Fruit fly (Drosophila melanogaster) whole organism, prepupa: ENCODE results near the gene Pss.

Experiments used
- Blimp-1 ChIP-seq: fragments of 200-800 bp; sonication (Bioruptor generic); optimal IDR thresholded peaks from 3 replicates; lab custom pipeline; 2017; ENCODE audit warnings: missing biosample characterization, missing genetic modification characterization, mild to moderate bottlenecking, moderate library complexity, missing genetic modification reagents
- CG10631 ChIP-seq: fragments of 200-800 bp; sonication (Bioruptor generic); optimal IDR thresholded peaks from 2 replicates; lab custom pipeline; 2016; ENCODE audit warnings: missing biosample characterization, missing genetic modification characterization
- CG10669 ChIP-seq: fragments of 200-800 bp; sonication (Bioruptor generic); optimal IDR thresholded peaks from 3 replicates; lab custom pipeline; 2018; ENCODE audit warnings: missing biosample characterization, mild to moderate bottlenecking, missing genetic modification characterization, moderate library complexity
- CG11762 ChIP-seq: fragments of 200-800 bp; sonication (Bioruptor generic); optimal IDR thresholded peaks from 3 replicates; lab custom pipeline; 2016; ENCODE audit warnings: missing biosample characterization, missing genetic modification characterization; ENCODE audit not compliant: insufficient read depth
- CG11902 ChIP-seq: fragments of 200-800 bp; sonication (Bioruptor generic); optimal IDR thresholded peaks from 3 replicates; lab custom pipeline; 2016; ENCODE audit warnings: missing biosample characterization, missing genetic modification characterization
- CG15336 ChIP-seq: fragments of 200-800 bp; sonication (Bioruptor generic); IDR thresholded peaks from 2 replicates; pipeline ENCODE4 v1.3.6; 2022; ENCODE audit warnings: missing biosample characterization, missing genetic modification characterization
- CG1621 ChIP-seq: fragments of 200-800 bp; sonication (Bioruptor generic); optimal IDR thresholded peaks from 3 replicates; lab custom pipeline; 2018; ENCODE audit warnings: missing biosample characterization, mild to moderate bottlenecking, missing genetic modification characterization
- CG16779 ChIP-seq: fragments of 200-800 bp; sonication (Bioruptor generic); optimal IDR thresholded peaks from 3 replicates; lab custom pipeline; 2017; ENCODE audit warnings: missing biosample characterization, mild to moderate bottlenecking, missing genetic modification characterization
- CG3032 ChIP-seq: fragments of 200-800 bp; optimal IDR thresholded peaks from 2 replicates; lab custom pipeline; 2019; ENCODE audit warnings: missing biosample characterization, mild to moderate bottlenecking, missing genetic modification characterization, moderate library complexity
- CG32006 ChIP-seq: fragments of 200-800 bp; sonication (Bioruptor generic); optimal IDR thresholded peaks from 3 replicates; lab custom pipeline; 2017; ENCODE audit warnings: missing biosample characterization, mild to moderate bottlenecking, missing genetic modification characterization
- CG3919 ChIP-seq: fragments of 200-800 bp; sonication (Bioruptor generic); optimal IDR thresholded peaks from 3 replicates; lab custom pipeline; 2016; ENCODE audit warnings: missing biosample characterization, missing genetic modification characterization
- CG4318 ChIP-seq: fragments of 200-800 bp; sonication (Bioruptor generic); optimal IDR thresholded peaks from 3 replicates; lab custom pipeline; 2017; ENCODE audit warnings: missing biosample characterization, mild to moderate bottlenecking, missing genetic modification characterization
- CG6163 ChIP-seq: fragments of 200-800 bp; sonication (Bioruptor generic); IDR thresholded peaks from 3 replicates; pipeline ENCODE4 v1.3.6; 2022; ENCODE audit warnings: missing biosample characterization, missing genetic modification characterization
- CG6276 ChIP-seq: fragments of 200-800 bp; sonication (Bioruptor generic); optimal IDR thresholded peaks from 2 replicates; lab custom pipeline; 2017; ENCODE audit warnings: missing biosample characterization, mild to moderate bottlenecking, missing genetic modification characterization
- CG6792 ChIP-seq: fragments of 200-800 bp; sonication (Bioruptor generic); optimal IDR thresholded peaks from 3 replicates; lab custom pipeline; 2016; ENCODE audit warnings: missing biosample characterization, missing genetic modification characterization
- CG7368 ChIP-seq: fragments of 200-800 bp; sonication (Bioruptor generic); optimal IDR thresholded peaks from 3 replicates; lab custom pipeline; 2016; ENCODE audit warnings: missing biosample characterization, missing genetic modification characterization
- CG8119 ChIP-seq: fragments of 200-800 bp; sonication (Bioruptor generic); IDR thresholded peaks from 3 replicates; pipeline ENCODE4 v1.3.6; 2022; ENCODE audit warnings: missing biosample characterization, missing genetic modification characterization
- Eip75B ChIP-seq: fragments of 200-800 bp; sonication (Bioruptor generic); optimal IDR thresholded peaks from 3 replicates; lab custom pipeline; 2016; ENCODE audit warnings: missing biosample characterization, missing genetic modification characterization
- Eip78C ChIP-seq: fragments of 200-800 bp; sonication (Bioruptor generic); peaks from one replicate; lab custom pipeline; 2016; ENCODE audit warnings: missing biosample characterization, missing genetic modification characterization
- Eip93F ChIP-seq: fragments of 200-800 bp; sonication (Bioruptor generic); optimal IDR thresholded peaks from 2 replicates; lab custom pipeline; 2016; ENCODE audit warnings: missing biosample characterization, mild to moderate bottlenecking, missing genetic modification characterization
- Gug ChIP-seq: fragments of 200-800 bp; sonication (Bioruptor generic); IDR thresholded peaks from 2 replicates; pipeline ENCODE4 v1.3.6; 2022; ENCODE audit warnings: missing biosample characterization, missing genetic modification characterization
- Hr4 ChIP-seq: fragments of 200-800 bp; sonication (Bioruptor generic); optimal IDR thresholded peaks from 3 replicates; lab custom pipeline; 2016; ENCODE audit warnings: missing biosample characterization, missing genetic modification characterization
- Lpt ChIP-seq: fragments of 200-800 bp; sonication (Bioruptor generic); optimal IDR thresholded peaks from 3 replicates; lab custom pipeline; 2016; ENCODE audit warnings: missing biosample characterization, missing genetic modification characterization
- OdsH ChIP-seq: fragments of 200-800 bp; sonication (Bioruptor generic); optimal IDR thresholded peaks from 3 replicates; lab custom pipeline; 2016; ENCODE audit warnings: missing biosample characterization, missing genetic modification characterization
- Smox ChIP-seq: fragments of 200-800 bp; sonication (Bioruptor generic); optimal IDR thresholded peaks from 3 replicates; lab custom pipeline; 2016; ENCODE audit warnings: missing biosample characterization, missing genetic modification characterization
- Sox102F ChIP-seq: fragments of 200-800 bp; sonication (Bioruptor generic); optimal IDR thresholded peaks from 2 replicates; lab custom pipeline; 2016; ENCODE audit warnings: missing biosample characterization, mild to moderate bottlenecking, missing genetic modification characterization
- Sox14 ChIP-seq: fragments of 200-800 bp; sonication (Bioruptor generic); optimal IDR thresholded peaks from 3 replicates; lab custom pipeline; 2016; ENCODE audit warnings: missing biosample characterization, missing genetic modification characterization
- achi ChIP-seq: fragments of 200-800 bp; sonication (Bioruptor generic); optimal IDR thresholded peaks from 3 replicates; lab custom pipeline; 2016; ENCODE audit warnings: missing biosample characterization, missing genetic modification characterization
- cyc ChIP-seq: fragments of 200-800 bp; sonication (Bioruptor generic); optimal IDR thresholded peaks from 3 replicates; lab custom pipeline; 2016; ENCODE audit warnings: missing biosample characterization, missing genetic modification characterization
- dsx ChIP-seq: fragments of 200-800 bp; optimal IDR thresholded peaks from 3 replicates; lab custom pipeline; 2019; ENCODE audit warnings: missing biosample characterization, mild to moderate bottlenecking, missing genetic modification characterization, moderate library complexity; ENCODE audit not compliant: poor library complexity, severe bottlenecking
- eg ChIP-seq: fragments of 200-800 bp; sonication (Bioruptor generic); IDR thresholded peaks from 3 replicates; pipeline ENCODE4 v1.3.6; 2022; ENCODE audit warnings: missing biosample characterization, missing genetic modification characterization
- esn ChIP-seq: fragments of 200-800 bp; sonication (Bioruptor generic); optimal IDR thresholded peaks from 2 replicates; lab custom pipeline; 2016; ENCODE audit warnings: missing biosample characterization, mild to moderate bottlenecking, missing genetic modification characterization, moderate library complexity
- fd59A ChIP-seq: fragments of 200-800 bp; sonication (Bioruptor generic); optimal IDR thresholded peaks from 2 replicates; lab custom pipeline; 2017; ENCODE audit warnings: missing biosample characterization, mild to moderate bottlenecking, missing genetic modification characterization, missing genetic modification reagents
- fkh ChIP-seq: fragments of 200-800 bp; sonication (Bioruptor generic); optimal IDR thresholded peaks from 3 replicates; lab custom pipeline; 2017; ENCODE audit warnings: missing biosample characterization, mild to moderate bottlenecking, missing genetic modification characterization, moderate library complexity
- lz ChIP-seq: fragments of 200-800 bp; sonication (Bioruptor generic); optimal IDR thresholded peaks from 3 replicates; lab custom pipeline; 2016; ENCODE audit warnings: missing biosample characterization, missing genetic modification characterization
- net ChIP-seq: fragments of 200-800 bp; sonication (Bioruptor generic); optimal IDR thresholded peaks from 3 replicates; lab custom pipeline; 2016; ENCODE audit warnings: missing biosample characterization, missing genetic modification characterization
- pdm3 ChIP-seq: fragments of 200-800 bp; sonication (Bioruptor generic); optimal IDR thresholded peaks from 3 replicates; lab custom pipeline; 2016; ENCODE audit warnings: missing biosample characterization, missing genetic modification characterization
- salr ChIP-seq, 2 experiments: fragments of 200-800 bp; sonication (Bioruptor generic); optimal IDR thresholded peaks; 3 replicates each; lab custom pipeline; 2016 to 2018; ENCODE audit warnings: missing biosample characterization in 2 of 2, missing genetic modification characterization in 2 of 2, mild to moderate bottlenecking in 1 of 2
- spab ChIP-seq: fragments of 200-800 bp; sonication (Bioruptor generic); optimal IDR thresholded peaks from 2 replicates; lab custom pipeline; 2017; ENCODE audit warnings: missing biosample characterization, mild to moderate bottlenecking, missing genetic modification characterization, missing genetic modification reagents
- ss ChIP-seq, 2 experiments: fragments of 200-800 bp; sonication (Bioruptor generic); optimal IDR thresholded peaks; 2 replicates in 1 of 2; 3 replicates in 1 of 2; lab custom pipeline; 2017 to 2018; ENCODE audit warnings: mild to moderate bottlenecking in 2 of 2, missing biosample characterization in 2 of 2, missing genetic modification characterization in 2 of 2, moderate library complexity in 1 of 2

Gene Pss

dm6 chr3L:20526143-20526195, at the start of gene Pss:
Gene Pss, minus strand, starts transcription at chr3L:20526174.
- no peak for TF ChIP-seq Eip75B (GFP tag; lab: Kevin White, UChicago)
- no peak for TF ChIP-seq OdsH (GFP tag; lab: Kevin White, UChicago)
- no peak for TF ChIP-seq ss (GFP tag; optimal IDR thresholded peaks at IDR 0.05; lab: Kevin White, UChicago)
- TF ChIP-seq CG10631 (GFP tag; lab: Kevin White, UChicago), result no peak
- no peak for TF ChIP-seq Sox102F (GFP tag; lab: Kevin White, UChicago)
- no peak for TF ChIP-seq cyc (GFP tag; lab: Kevin White, UChicago)
- TF ChIP-seq CG6276 (GFP tag; lab: Kevin White, UChicago), result no peak
- no peak for TF ChIP-seq CG10669 (GFP tag; lab: Kevin White, UChicago)
- TF ChIP-seq, all 60 proteins: peak for 0

- peak; percentile 2 for TF ChIP-seq achi (GFP tag; lab: Kevin White, UChicago)
- no peak for TF ChIP-seq CG11762 (GFP tag; lab: Kevin White, UChicago)
- TF ChIP-seq Gug (GFP tag; lab: Robert Waterston, UW), result 0 out of 2 replicates have a peak, but pooled peaks have one; percentile 7
- TF ChIP-seq net, result peak; percentile 28
- TF ChIP-seq CG3032, result no peak
- TF ChIP-seq CG6163 (GFP tag; lab: Robert Waterston, UW), result no peak
- TF ChIP-seq CG15336, result peak; percentile 77
- TF ChIP-seq Eip78C, result peak; percentile 62
- TF ChIP-seq salr (GFP tag; optimal IDR thresholded peaks at IDR 0.05; lab: Kevin White, UChicago), result peak in 1 of 2 experiments; percentile 45
- TF ChIP-seq CG32006 (GFP tag; lab: Kevin White, UChicago), result peak; percentile 81
- TF ChIP-seq CG8119 (GFP tag; lab: Robert Waterston, UW), result peak; percentile 85
- peak; percentile 46 for TF ChIP-seq Lpt (GFP tag; lab: Kevin White, UChicago)
- no peak for TF ChIP-seq fd59A (GFP tag; lab: Kevin White, UChicago)
- TF ChIP-seq eg (GFP tag; lab: Robert Waterston, UW), result peak; percentile 61; the same call in 2 of the 3 replicates
- no peak for TF ChIP-seq cyc (GFP tag; lab: Kevin White, UChicago)
- TF ChIP-seq CG4318, result peak; percentile 54
- peak; percentile 74 for TF ChIP-seq CG6276 (GFP tag; lab: Kevin White, UChicago)
- TF ChIP-seq Hr4, result peak; percentile 57
- TF ChIP-seq OdsH (GFP tag; lab: Kevin White, UChicago), result peak; percentile 7
- no peak for TF ChIP-seq Eip93F (GFP tag; lab: Kevin White, UChicago)
- TF ChIP-seq CG10631 (GFP tag; lab: Kevin White, UChicago), result no peak
These were observed 44.2 kb upstream of the Pss start for dm6 chr3L:20570134-20570533.

DNA sequence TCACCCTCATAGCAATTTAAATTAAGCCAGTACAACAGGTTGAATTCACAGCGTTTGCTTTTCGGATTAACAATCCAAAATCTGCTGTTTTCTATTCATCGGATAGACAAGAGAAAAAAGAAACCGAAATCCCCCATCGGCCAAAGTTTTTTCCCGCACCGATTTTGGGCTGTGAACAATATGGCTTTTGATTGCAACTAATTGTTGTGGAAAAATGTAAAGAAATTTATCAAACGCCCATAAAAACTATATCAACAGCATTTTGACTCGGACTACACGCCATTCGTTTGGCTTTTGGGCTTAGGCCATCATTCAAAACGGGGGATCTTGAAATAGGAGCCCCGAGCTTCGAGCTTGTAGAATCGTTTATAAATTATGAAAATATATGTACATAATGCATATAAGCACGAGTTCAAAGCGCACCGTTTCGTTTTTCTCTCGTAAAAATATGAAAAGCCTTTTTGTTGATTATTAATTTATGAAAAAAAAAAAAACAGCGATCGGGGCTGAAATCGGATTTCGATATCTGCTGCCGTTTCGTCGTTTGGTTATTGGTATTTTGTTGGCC, 39.7 kb upstream of the Pss start:
- TF ChIP-seq CG3919 (GFP tag; lab: Kevin White, UChicago) (no peak), esn (GFP tag; lab: Kevin White, UChicago) (no peak), CG32006 (GFP tag; lab: Kevin White, UChicago) (no peak), CG11762 (GFP tag; lab: Kevin White, UChicago) (no peak), pdm3 (no peak), CG11902 (GFP tag; lab: Kevin White, UChicago) (no peak), Sox102F (GFP tag; lab: Kevin White, UChicago) (no peak), CG6792 (GFP tag; lab: Kevin White, UChicago) (no peak), Sox14 (GFP tag; lab: Kevin White, UChicago) (no peak), Smox (GFP tag; lab: Kevin White, UChicago) (no peak), dsx (no peak), spab (GFP tag; lab: Kevin White, UChicago) (no peak), cyc (GFP tag; lab: Kevin White, UChicago) (no peak), lz (GFP tag; lab: Kevin White, UChicago) (no peak)

DNA sequence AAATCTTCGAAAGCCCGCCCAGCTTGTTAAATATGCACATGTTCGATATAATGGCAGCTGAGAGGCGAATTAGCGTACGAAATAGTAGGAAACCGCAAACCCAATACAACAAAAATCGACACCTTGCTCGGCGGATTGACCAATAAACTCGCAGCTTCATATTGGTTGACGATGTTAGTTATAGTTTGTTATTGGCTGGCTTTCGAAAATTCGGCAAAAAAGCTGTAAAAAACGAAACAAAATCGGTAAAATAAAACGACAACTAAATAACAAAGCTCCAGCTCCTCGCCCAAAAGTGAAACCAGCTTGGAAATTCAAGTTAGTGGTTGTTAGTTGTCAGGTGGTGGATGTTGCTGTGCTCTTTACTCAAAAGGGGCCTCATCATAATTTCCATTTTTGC, 37.8 kb upstream of the Pss start:
- no peak for TF ChIP-seq CG7368
- no peak for TF ChIP-seq CG16779 (tag; lab: Kevin White, UChicago)
- no peak for TF ChIP-seq esn (GFP tag; lab: Kevin White, UChicago)
- TF ChIP-seq ss (GFP tag; optimal IDR thresholded peaks at IDR 0.05; lab: Kevin White, UChicago), result no peak
- TF ChIP-seq Smox (GFP tag; lab: Kevin White, UChicago), result no peak
- TF ChIP-seq CG15336, result peak; percentile 29; the same call in 1 of the 2 replicates
- no peak for TF ChIP-seq fkh (GFP tag; lab: Kevin White, UChicago)
- peak; percentile 51; the same call in 1 of the 3 replicates for TF ChIP-seq CG8119 (GFP tag; lab: Robert Waterston, UW)
- no peak for TF ChIP-seq Blimp-1 (GFP tag; lab: Kevin White, UChicago)
- no peak for TF ChIP-seq CG1621 (tag; lab: Kevin White, UChicago)
- TF ChIP-seq Eip78C, result no peak
- no peak for TF ChIP-seq CG6163 (GFP tag; lab: Robert Waterston, UW)
